Fruit fly (Drosophila melanogaster): ENCODE measurements around the gene CG31268.

DNA sequence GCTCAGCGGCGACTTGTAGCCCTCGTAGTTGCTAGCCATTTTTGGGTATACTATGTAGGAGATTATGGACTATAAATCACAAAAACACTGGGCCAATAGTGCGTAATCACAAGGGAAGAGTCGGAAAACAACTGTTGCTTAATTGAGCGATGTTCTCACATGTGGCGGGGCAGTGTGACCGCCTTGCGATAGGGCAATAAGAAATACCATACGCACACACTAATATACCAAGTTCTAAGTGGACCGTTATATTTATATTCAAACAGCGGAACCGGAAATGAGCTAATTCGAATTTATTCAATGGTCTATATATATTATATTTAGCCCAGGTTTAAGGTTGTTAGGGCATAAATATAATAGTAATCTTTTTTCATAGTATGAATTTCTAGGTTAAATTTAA is 10.6 kb upstream of the CG31268 start, which contains the start of gene Adsl:
- TF ChIP-seq CG6276 (GFP tag; optimal IDR thresholded peaks at IDR 0.05) (no peak), Ets96B (tag; optimal IDR thresholded peaks at IDR 0.05) (no peak), CG31627 (GFP tag; optimal IDR thresholded peaks at IDR 0.05) (peak; percentile 18), CG15336 (GFP tag; IDR thresholded peaks at IDR 0.05) (no peak), CG6808 (GFP tag; optimal IDR thresholded peaks at IDR 0.05) (peak; percentile 56), eg (GFP tag; IDR thresholded peaks at IDR 0.05) (peak; percentile 31; the same call in 1 of the 3 replicates), Ets21C (GFP tag; optimal IDR thresholded peaks at IDR 0.05) (no peak), Met (GFP tag; optimal IDR thresholded peaks at IDR 0.05) (peak; percentile 67), spab (GFP tag; optimal IDR thresholded peaks at IDR 0.05) (peak; percentile 27), Eip78C (GFP tag) (peak; percentile 90), esn (GFP tag; optimal IDR thresholded peaks at IDR 0.05) (no peak), Sox15 (GFP tag; optimal IDR thresholded peaks at IDR 0.05) (no peak), CG6792 (GFP tag; optimal IDR thresholded peaks at IDR 0.05) (peak; percentile 38), Sox102F (GFP tag; optimal IDR thresholded peaks at IDR 0.05) (peak; percentile 54)

Data from whole organism, prepupa.